Fruit fly (Drosophila melanogaster): Measurements from ENCODE around the gene JMJD7.

The JMJD7 gene

DNA sequence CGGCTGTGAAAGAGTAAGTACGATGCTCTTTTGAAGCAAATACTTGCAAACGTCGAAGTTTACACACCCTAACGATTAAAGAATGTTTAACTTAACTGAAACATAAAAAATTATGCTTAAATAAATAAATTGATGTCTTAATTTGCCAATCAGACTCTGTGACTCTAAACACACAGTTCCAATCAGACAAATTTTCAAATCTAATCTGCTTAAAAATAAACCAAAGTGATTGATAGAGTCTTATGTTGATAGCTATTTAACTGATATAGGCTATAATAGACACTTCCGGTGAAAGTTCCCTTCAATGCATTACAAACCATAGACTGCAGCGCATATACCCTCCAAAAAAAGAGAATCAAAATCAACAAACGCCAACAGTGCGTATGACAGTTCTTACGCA, 1.5 kb upstream of the JMJD7 start:
- TF ChIP-seq psq (optimal IDR thresholded peaks at IDR 0.05): no peak
- no peak for TF ChIP-seq insv (optimal IDR thresholded peaks at IDR 0.05)
- no peak for TF ChIP-seq ttk (optimal IDR thresholded peaks at IDR 0.05)

DNA sequence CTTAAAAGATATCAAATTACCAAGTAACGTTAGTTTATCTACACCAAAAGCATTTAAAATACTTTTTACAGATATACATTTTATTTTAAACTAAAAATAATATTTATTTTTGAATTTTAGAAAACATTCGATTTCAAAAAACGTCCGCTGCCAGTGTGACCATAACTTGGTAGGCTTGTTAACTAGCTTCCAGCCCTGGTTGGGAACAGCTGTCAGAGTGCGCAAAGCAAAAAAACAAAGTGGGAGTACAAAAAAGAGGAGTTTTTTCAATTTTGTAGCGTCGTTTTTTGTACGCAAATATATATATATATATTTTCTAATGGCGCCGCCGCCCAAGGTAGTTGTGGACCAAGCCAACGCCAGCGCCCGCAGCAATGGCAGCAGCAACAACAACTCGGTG, 7.7 kb downstream of the JMJD7 start, which contains the start of gene cmb:
Gene cmb (plus strand): TSS at position 195 of the 400 bp plus-strand sequence.
- TF ChIP-seq h (optimal IDR thresholded peaks at IDR 0.05): no peak

DNA sequence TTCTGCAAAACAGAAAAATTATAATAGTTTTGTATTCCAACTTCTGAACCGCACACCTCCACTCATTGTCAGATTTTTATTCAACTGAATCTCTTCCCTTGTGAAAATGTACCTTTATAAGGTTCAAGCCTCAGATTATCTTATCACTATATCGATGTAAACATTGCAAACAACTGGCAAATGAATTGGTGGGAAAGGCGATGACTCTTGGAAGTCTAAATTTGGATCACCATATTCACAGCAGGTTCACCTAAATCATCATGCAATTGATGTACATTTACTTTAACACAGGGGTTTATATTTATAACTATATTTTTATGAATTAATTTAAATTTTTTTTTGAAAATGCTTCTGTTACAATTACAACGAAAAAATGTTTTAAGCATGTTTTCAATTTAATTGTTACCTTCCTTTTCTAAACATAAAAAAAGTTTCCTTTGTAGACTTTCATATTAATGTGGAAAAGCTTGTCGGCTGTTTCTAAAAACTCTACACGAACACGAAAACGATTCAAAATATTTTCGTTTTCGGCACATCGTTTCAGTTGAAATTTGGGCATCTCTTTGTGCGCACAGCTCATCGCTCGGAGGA, 9.6 kb downstream of the JMJD7 start, which contains the start of the genes CG10140 and CG14109:
Gene CG10140 (minus strand): TSS at position 101 of the 591 bp plus-strand sequence.
Gene CG14109 (plus strand): TSS at position 541 of the 591 bp plus-strand sequence.
- no peak for TF ChIP-seq Myc (optimal IDR thresholded peaks at IDR 0.05)
- TF ChIP-seq insv (optimal IDR thresholded peaks at IDR 0.05): no peak
- TF ChIP-seq Sin3A (optimal IDR thresholded peaks at IDR 0.05): no peak
- TF ChIP-seq ttk (optimal IDR thresholded peaks at IDR 0.05): no peak
- TF ChIP-seq psq (optimal IDR thresholded peaks at IDR 0.05): no peak
- no peak for TF ChIP-seq h (optimal IDR thresholded peaks at IDR 0.05)

dm6 chr3L:13437654-13438053, 12.4 kb downstream of the JMJD7 start, which contains the start of gene CG10725:
TSS of gene CG10725 (plus strand) at chr3L:13437954.
- no peak for TF ChIP-seq Myc (optimal IDR thresholded peaks at IDR 0.05)
- TF ChIP-seq insv (optimal IDR thresholded peaks at IDR 0.05): no peak
- TF ChIP-seq psq (optimal IDR thresholded peaks at IDR 0.05): no peak
- no peak for TF ChIP-seq ttk (optimal IDR thresholded peaks at IDR 0.05)

DNA sequence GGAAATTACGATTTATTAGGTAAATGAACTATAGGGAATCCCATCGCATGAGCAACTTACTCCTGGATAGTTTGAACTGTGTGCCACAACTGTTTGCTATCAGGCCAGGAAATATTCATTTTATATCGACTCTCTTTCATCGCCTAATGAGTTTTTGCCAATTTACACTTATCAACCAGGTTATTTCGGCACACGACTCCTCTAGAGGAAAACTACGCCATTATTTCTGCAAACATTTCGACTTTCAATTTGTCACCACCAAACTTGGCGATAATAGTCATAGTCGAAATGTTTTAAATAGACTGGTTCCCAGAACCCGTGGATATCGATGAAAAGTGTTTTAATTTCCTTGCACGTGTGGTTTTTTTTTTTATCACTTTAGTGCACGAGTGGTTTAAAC, 13.0 kb downstream of the JMJD7 start, which contains the start of gene CG10154:
Gene CG10154 (minus strand): TSS at position 101 of the 400 bp plus-strand sequence.
- no peak for TF ChIP-seq ttk (optimal IDR thresholded peaks at IDR 0.05)
- TF ChIP-seq insv (optimal IDR thresholded peaks at IDR 0.05): no peak
- no peak for TF ChIP-seq Sin3A (optimal IDR thresholded peaks at IDR 0.05)
- TF ChIP-seq h (optimal IDR thresholded peaks at IDR 0.05): no peak
- no peak for TF ChIP-seq psq (optimal IDR thresholded peaks at IDR 0.05)
- TF ChIP-seq Myc (optimal IDR thresholded peaks at IDR 0.05): no peak

DNA sequence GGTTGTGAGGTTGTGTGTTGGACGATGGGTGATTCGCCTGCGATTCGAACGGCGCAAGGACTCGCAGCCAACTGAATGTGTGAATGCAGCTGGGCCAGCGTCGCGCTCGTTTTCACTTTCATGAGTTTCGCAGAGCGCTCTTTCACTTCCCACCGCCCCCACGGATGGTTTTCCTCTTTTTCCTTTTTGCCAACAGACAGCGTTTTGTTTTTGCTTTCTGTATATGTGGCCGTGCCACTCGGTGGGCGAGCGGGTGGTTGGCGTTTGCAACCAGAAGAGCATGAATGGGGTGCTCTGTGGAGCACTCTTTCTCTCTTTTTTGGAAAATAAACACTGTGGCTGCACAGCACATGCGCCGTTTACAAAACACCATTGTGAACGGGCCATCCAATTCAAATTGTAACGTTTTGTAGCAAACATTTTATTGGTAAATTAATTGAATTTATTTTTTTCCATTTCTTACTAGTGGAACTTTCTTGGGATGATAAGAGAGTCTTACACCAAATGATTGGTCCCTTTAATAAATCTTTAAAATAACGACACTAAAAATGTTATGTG, 14.8 kb downstream of the JMJD7 start, which contains the start of gene CG10713:
Gene CG10713 (minus strand): TSS at position 60 of the 558 bp plus-strand sequence.
- TF ChIP-seq psq (optimal IDR thresholded peaks at IDR 0.05): no peak
- no peak for TF ChIP-seq h (optimal IDR thresholded peaks at IDR 0.05)
- no peak for TF ChIP-seq Myc (optimal IDR thresholded peaks at IDR 0.05)
- no peak for TF ChIP-seq insv (optimal IDR thresholded peaks at IDR 0.05)
- no peak for TF ChIP-seq Sin3A (optimal IDR thresholded peaks at IDR 0.05)
- no peak for TF ChIP-seq ttk (optimal IDR thresholded peaks at IDR 0.05)

dm6 chr3L:13433522-13433921, 16.6 kb downstream of the JMJD7 start:
- TF ChIP-seq insv (optimal IDR thresholded peaks at IDR 0.05) (no peak), Sin3A (optimal IDR thresholded peaks at IDR 0.05) (no peak), psq (optimal IDR thresholded peaks at IDR 0.05) (no peak), h (optimal IDR thresholded peaks at IDR 0.05) (no peak), ttk (optimal IDR thresholded peaks at IDR 0.05) (no peak), Myc (optimal IDR thresholded peaks at IDR 0.05) (no peak)

- TF ChIP-seq insv (optimal IDR thresholded peaks at IDR 0.05) (no peak), h (optimal IDR thresholded peaks at IDR 0.05) (no peak), ttk (optimal IDR thresholded peaks at IDR 0.05) (no peak), Sin3A (optimal IDR thresholded peaks at IDR 0.05) (no peak), psq (optimal IDR thresholded peaks at IDR 0.05) (no peak), Myc (optimal IDR thresholded peaks at IDR 0.05) (no peak)
Measured at dm6 chr3L:13432791-13433190, 17.3 kb downstream of the JMJD7 start.

DNA sequence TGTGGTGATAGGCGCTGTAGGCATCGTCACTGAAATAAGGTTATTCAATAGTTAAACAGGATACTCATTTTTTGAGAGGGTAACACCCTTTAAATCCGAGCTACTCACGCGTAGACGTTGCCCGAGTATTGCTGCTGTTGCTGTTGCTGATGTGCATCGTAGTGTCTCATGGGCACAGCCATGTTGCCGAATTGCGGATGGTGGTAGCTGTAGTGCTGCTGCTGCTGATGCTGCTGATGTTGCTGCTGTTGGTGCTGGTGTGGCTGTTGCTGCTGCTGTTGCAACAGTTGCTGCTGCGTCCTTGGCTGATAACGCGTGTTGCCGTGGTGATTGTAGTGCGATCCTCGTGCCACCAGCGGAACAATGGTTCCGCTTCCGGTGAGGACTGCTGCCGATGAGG, 19.9 kb downstream of the JMJD7 start:
- no peak for TF ChIP-seq h (optimal IDR thresholded peaks at IDR 0.05)
- no peak for TF ChIP-seq psq (optimal IDR thresholded peaks at IDR 0.05)
- no peak for TF ChIP-seq Sin3A (optimal IDR thresholded peaks at IDR 0.05)
- no peak for TF ChIP-seq ttk (optimal IDR thresholded peaks at IDR 0.05)
- TF ChIP-seq insv (optimal IDR thresholded peaks at IDR 0.05): no peak
- TF ChIP-seq Myc (optimal IDR thresholded peaks at IDR 0.05): no peak

- TF ChIP-seq ttk (optimal IDR thresholded peaks at IDR 0.05): no peak
- TF ChIP-seq Myc (optimal IDR thresholded peaks at IDR 0.05): no peak
Measured at dm6 chr3L:13426573-13426972, 23.5 kb downstream of the JMJD7 start, which contains the start of gene CG14105. TSS of gene CG14105 (minus strand) at chr3L:13426673.

- TF ChIP-seq ttk (optimal IDR thresholded peaks at IDR 0.05): no peak
- TF ChIP-seq insv (optimal IDR thresholded peaks at IDR 0.05): no peak
- no peak for TF ChIP-seq h (optimal IDR thresholded peaks at IDR 0.05)
- TF ChIP-seq Myc (optimal IDR thresholded peaks at IDR 0.05): no peak
- no peak for TF ChIP-seq Sin3A (optimal IDR thresholded peaks at IDR 0.05)
- no peak for TF ChIP-seq psq (optimal IDR thresholded peaks at IDR 0.05)
Measured at dm6 chr3L:13425571-13425970, 24.5 kb downstream of the JMJD7 start, which contains the start of gene CG14106. TSS of gene CG14106 (minus strand) at chr3L:13425671.

dm6 chr3L:13424068-13424467, 26.0 kb downstream of the JMJD7 start, which contains the start of gene CG33263:
TSS of gene CG33263 (minus strand) at chr3L:13424168.
- no peak for TF ChIP-seq Sin3A (optimal IDR thresholded peaks at IDR 0.05)
- no peak for TF ChIP-seq ttk (optimal IDR thresholded peaks at IDR 0.05)
- no peak for TF ChIP-seq psq (optimal IDR thresholded peaks at IDR 0.05)
- no peak for TF ChIP-seq Myc (optimal IDR thresholded peaks at IDR 0.05)
- no peak for TF ChIP-seq h (optimal IDR thresholded peaks at IDR 0.05)
- TF ChIP-seq insv (optimal IDR thresholded peaks at IDR 0.05): no peak

DNA sequence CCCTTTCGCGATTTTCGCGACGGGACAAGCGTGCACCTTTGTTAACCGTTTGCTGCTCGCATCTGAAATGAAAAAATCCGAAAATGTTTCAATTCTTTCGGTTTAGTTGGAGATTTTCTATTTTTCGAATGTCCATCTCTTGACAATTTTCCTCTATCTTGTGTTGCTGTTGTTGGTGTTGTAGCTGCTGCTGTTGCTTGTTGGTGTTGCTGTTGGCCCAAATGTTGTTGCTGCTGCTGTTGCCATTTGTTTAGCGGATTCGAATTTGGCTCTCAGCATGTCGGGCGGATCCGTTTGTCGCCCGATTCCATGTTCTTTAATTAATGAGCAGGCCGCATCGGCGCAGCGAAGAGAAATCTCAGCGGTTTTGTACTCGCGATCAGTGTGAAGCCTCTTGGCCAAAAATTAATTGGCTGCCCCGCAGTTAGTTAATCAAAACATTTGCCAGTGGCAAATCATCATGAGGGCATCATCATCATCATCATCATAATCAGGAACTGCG, 27.7 kb downstream of the JMJD7 start, which contains the start of gene CG32121:
Gene CG32121 (minus strand): TSS at position 51 of the 502 bp plus-strand sequence.
- TF ChIP-seq h (optimal IDR thresholded peaks at IDR 0.05) (no peak), insv (optimal IDR thresholded peaks at IDR 0.05) (no peak), psq (optimal IDR thresholded peaks at IDR 0.05) (no peak), Sin3A (optimal IDR thresholded peaks at IDR 0.05) (no peak), Myc (optimal IDR thresholded peaks at IDR 0.05) (no peak), ttk (optimal IDR thresholded peaks at IDR 0.05) (no peak)
